Worm (Caenorhabditis elegans) whole organism, young adult: ENCODE results near the gene nhr-67.

Experiments used
- F23B12.7 ChIP-seq: sonication (generic microtip); optimal IDR thresholded peaks from 2 replicates; lab custom pipeline; 2017; ENCODE audit warnings: missing genetic modification characterization, mild to moderate bottlenecking, missing compliant biosample characterization, antibody characterized with exemption, moderate library complexity; ENCODE audit not compliant: insufficient read depth
- ccch-3 ChIP-seq: fragments of 200-800 bp; sonication (Bioruptor generic); optimal IDR thresholded peaks from 2 replicates; lab custom pipeline; 2018; ENCODE audit warnings: mild to moderate bottlenecking, missing genetic modification characterization, missing compliant biosample characterization
- dpl-1 ChIP-seq: fragments of 150-350 bp; optimal IDR thresholded peaks from 2 replicates; lab custom pipeline; 2014; ENCODE audit warnings: missing biosample characterization, missing genetic modification reagents, missing genetic modification characterization
- him-1 ChIP-seq: sonication (generic microtip); optimal IDR thresholded peaks from 2 replicates; lab custom pipeline; 2016; ENCODE audit warnings: missing genotype, missing genetic modification reagents, missing genetic modification characterization, missing compliant biosample characterization
- hlh-26 ChIP-seq: fragments of 200-800 bp; sonication (Bioruptor generic); conservative IDR thresholded peaks from 2 replicates; pipeline ENCODE4 v1.3.6; 2022; ENCODE audit warnings: missing genetic modification reagents, missing genetic modification characterization, missing compliant biosample characterization
- nfyb-1 ChIP-seq: fragments of 200-800 bp; sonication (Bioruptor generic); IDR thresholded peaks from 2 replicates; pipeline ENCODE4 v1.3.6; 2022; ENCODE audit warnings: missing genetic modification reagents, missing genetic modification characterization, missing compliant biosample characterization
- nhr-27 ChIP-seq: fragments of 200-800 bp; sonication (Bioruptor generic); optimal IDR thresholded peaks from 2 replicates; lab custom pipeline; 2018; ENCODE audit warnings: mild to moderate bottlenecking, missing genetic modification characterization, moderate library complexity, missing compliant biosample characterization
- pha-4 ChIP-seq: fragments of 150-350 bp; sonication (generic microtip); optimal IDR thresholded peaks from 2 replicates; lab custom pipeline; 2014; ENCODE audit warnings: missing biosample characterization, missing genetic modification reagents, missing genetic modification characterization
- snpc-1.1 ChIP-seq: sonication (generic microtip); optimal IDR thresholded peaks from 2 replicates; lab custom pipeline; 2017; ENCODE audit warnings: missing genetic modification characterization, mild to moderate bottlenecking, missing compliant biosample characterization, antibody characterized with exemption, moderate library complexity, missing genotype, missing genetic modification reagents; ENCODE audit not compliant: insufficient read depth
- snpc-4 ChIP-seq, 5 experiments: fragments of 150-350 bp in 1 of 5; sonication (generic microtip) in 4 of 5; optimal IDR thresholded peaks; 2 replicates each; lab custom pipeline; 2014 to 2018; ENCODE audit warnings: missing genetic modification characterization in 5 of 5, missing biosample characterization in 3 of 5, antibody characterized with exemption in 2 of 5, mild to moderate bottlenecking in 2 of 5, missing compliant biosample characterization in 2 of 5, missing genotype in 2 of 5, moderate library complexity in 2 of 5, missing genetic modification reagents in 1 of 5
- tlf-1 ChIP-seq: fragments of 200-800 bp; sonication (Bioruptor generic); optimal IDR thresholded peaks from 2 replicates; lab custom pipeline; 2018; ENCODE audit warnings: mild to moderate bottlenecking, missing genetic modification characterization, missing compliant biosample characterization
- ztf-26 ChIP-seq: sonication (generic microtip); optimal IDR thresholded peaks from 2 replicates; lab custom pipeline; 2017; ENCODE audit warnings: missing genetic modification characterization, missing compliant biosample characterization

DNA sequence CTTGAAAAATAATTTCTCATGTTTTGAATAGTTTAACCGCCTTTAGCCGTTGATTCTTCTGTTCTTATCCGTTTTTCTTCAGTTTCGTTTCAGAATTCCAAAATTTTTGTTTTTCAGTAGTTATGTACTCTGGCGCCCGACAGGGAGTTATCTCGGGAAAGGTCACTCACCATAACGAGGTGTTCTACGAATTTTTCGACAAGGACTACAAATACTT, 26.4 kb upstream of the nhr-67 start, which contains the start of gene F01G4.4:
- TF ChIP-seq pha-4 (tag; lab: Kevin White, UChicago) (no peak), him-1 (tag; lab: Kevin White, UChicago) (no peak), ccch-3 (GFP tag; lab: Kevin White, UChicago) (no peak), snpc-1.1 (no peak), hlh-26 (GFP tag; lab: Robert Waterston, UW) (no peak), F23B12.7 (no peak), nhr-27 (tag; lab: Kevin White, UChicago) (no peak), nfyb-1 (GFP tag; lab: Robert Waterston, UW) (no peak), dpl-1 (GFP tag; lab: Kevin White, UChicago) (no peak), ztf-26 (tag; lab: Kevin White, UChicago) (no peak), snpc-4 (GFP tag; optimal IDR thresholded peaks at IDR 0.05; lab: Kevin White, UChicago) (no peak), snpc-4 (tag; optimal IDR thresholded peaks at IDR 0.05; lab: Kevin White, UChicago) (no peak), tlf-1 (GFP tag; lab: Kevin White, UChicago) (no peak)
